Fruit fly (Drosophila melanogaster) whole organism, adult: ENCODE data around the gene dimm.

Experiments used
- CG1620 ChIP-seq: fragments of 200-800 bp; sonication (Bioruptor generic); optimal IDR thresholded peaks from 2 replicates; lab custom pipeline; 2016; ENCODE audit warnings: missing biosample characterization, missing genetic modification characterization
- CG33017 ChIP-seq: fragments of 200-800 bp; sonication (Bioruptor generic); optimal IDR thresholded peaks from 2 replicates; lab custom pipeline; 2018; ENCODE audit warnings: missing biosample characterization, mild to moderate bottlenecking, missing genetic modification characterization, moderate library complexity
- CG5204 ChIP-seq: fragments of 200-800 bp; sonication (Bioruptor generic); optimal IDR thresholded peaks from 2 replicates; lab custom pipeline; 2016; ENCODE audit warnings: missing biosample characterization, missing genetic modification characterization
- Crg-1 ChIP-seq: fragments of 200-800 bp; sonication (Bioruptor generic); optimal IDR thresholded peaks from 2 replicates; lab custom pipeline; 2016; ENCODE audit warnings: missing biosample characterization, missing genetic modification characterization
- Mnt ChIP-seq: fragments of 200-800 bp; sonication (Bioruptor generic); optimal IDR thresholded peaks from 2 replicates; lab custom pipeline; 2016; ENCODE audit warnings: missing biosample characterization, mild to moderate bottlenecking, missing genetic modification characterization
- bab1 ChIP-seq: fragments of 200-800 bp; sonication (Bioruptor generic); optimal IDR thresholded peaks from 3 replicates; lab custom pipeline; 2019; ENCODE audit warnings: missing biosample characterization, mild to moderate bottlenecking, missing genetic modification characterization, moderate library complexity
- cic ChIP-seq: fragments of 200-800 bp; sonication (Bioruptor generic); optimal IDR thresholded peaks from 2 replicates; lab custom pipeline; 2017; ENCODE audit warnings: missing biosample characterization, mild to moderate bottlenecking, missing genetic modification characterization, moderate library complexity
- cnc ChIP-seq, 2 experiments: fragments of >200 bp; optimal IDR thresholded peaks; 2 replicates each; lab custom pipeline; 2017
- ovo ChIP-seq: fragments of 200-800 bp; sonication (Bioruptor generic); optimal IDR thresholded peaks from 2 replicates; lab custom pipeline; 2016; ENCODE audit warnings: missing biosample characterization, missing genetic modification characterization
- pad ChIP-seq: fragments of 200-800 bp; sonication (Bioruptor generic); optimal IDR thresholded peaks from 3 replicates; lab custom pipeline; 2017; ENCODE audit warnings: missing biosample characterization, missing genetic modification characterization, mild to moderate bottlenecking, moderate library complexity, missing genetic modification reagents
- tj ChIP-seq: fragments of 200-800 bp; sonication (Bioruptor generic); optimal IDR thresholded peaks from 3 replicates; lab custom pipeline; 2017; ENCODE audit warnings: missing biosample characterization, mild to moderate bottlenecking, missing genetic modification characterization, moderate library complexity

The dimm gene

dm6 chr2L:21379790-21380349 lies 48.3 kb downstream of the dimm start, which contains the start of gene nrv3:
TSS of gene nrv3 (plus strand) at chr2L:21380000.
- no peak for TF ChIP-seq bab1 (GFP tag; lab: Kevin White, UChicago)
- TF ChIP-seq ovo (GFP tag; lab: Kevin White, UChicago), result peak; percentile 65
- no peak for TF ChIP-seq cnc (optimal IDR thresholded peaks at IDR 0.05; lab: Kevin White, UChicago)
- peak; percentile 19 for TF ChIP-seq pad (GFP tag; lab: Kevin White, UChicago)
- TF ChIP-seq CG5204 (GFP tag; lab: Kevin White, UChicago), result peak; percentile 15
- peak; percentile 25 for TF ChIP-seq cic (GFP tag; lab: Kevin White, UChicago)

- TF ChIP-seq Mnt (GFP tag; lab: Kevin White, UChicago) (no peak), ovo (GFP tag; lab: Kevin White, UChicago) (no peak), CG1620 (GFP tag; lab: Kevin White, UChicago) (no peak), Crg-1 (GFP tag; lab: Kevin White, UChicago) (no peak), tj (no peak), cic (GFP tag; lab: Kevin White, UChicago) (no peak), bab1 (GFP tag; lab: Kevin White, UChicago) (no peak), pad (GFP tag; lab: Kevin White, UChicago) (no peak), CG5204 (GFP tag; lab: Kevin White, UChicago) (no peak), cnc (optimal IDR thresholded peaks at IDR 0.05; lab: Kevin White, UChicago) (no peak), CG33017 (tag; lab: Kevin White, UChicago) (no peak)
Observed at dm6 chr2L:21381379-21381778, 49.8 kb downstream of the dimm start.
